Worm (Caenorhabditis elegans): Measurements from ENCODE around the gene H14A12.3.

DNA sequence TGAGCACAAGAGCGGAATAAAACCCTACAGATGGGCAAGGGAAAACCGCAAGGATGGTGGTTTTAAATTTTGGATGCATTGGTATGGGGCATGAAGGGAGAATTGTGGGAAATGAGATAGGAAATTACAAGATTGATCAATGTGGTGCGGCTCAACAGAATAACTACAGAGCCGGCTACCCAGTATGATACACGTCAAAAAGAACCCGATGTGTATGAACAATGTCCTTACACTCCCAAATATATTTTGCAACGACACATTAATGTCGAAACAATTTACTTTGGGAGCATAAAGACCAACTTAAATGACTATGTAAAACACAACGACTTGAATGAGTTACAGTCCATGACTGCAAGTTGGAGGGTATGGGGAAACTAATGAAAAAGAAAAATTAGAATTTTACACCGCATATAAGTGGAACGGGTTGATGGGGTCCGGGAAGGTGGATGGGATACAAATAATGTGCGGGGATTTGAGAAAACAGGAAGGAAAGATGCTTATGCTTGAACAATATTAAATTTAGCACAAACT, 32.1 kb downstream of the H14A12.3 start:
- TF ChIP-seq ama-1 (optimal IDR thresholded peaks at IDR 0.05) (no peak), ceh-24 (tag; optimal IDR thresholded peaks at IDR 0.05) (no peak), sox-4 (tag; optimal IDR thresholded peaks at IDR 0.05) (no peak), nhr-11 (tag; optimal IDR thresholded peaks at IDR 0.05) (no peak), hlh-15 (tag; optimal IDR thresholded peaks at IDR 0.05) (no peak), fkh-10 (GFP tag; optimal IDR thresholded peaks at IDR 0.05) (no peak), K09A11.1 (tag; optimal IDR thresholded peaks at IDR 0.05; ENCODE audit: insufficient read depth) (no peak), dve-1 (tag; optimal IDR thresholded peaks at IDR 0.05) (no peak), pha-4 (tag; optimal IDR thresholded peaks at IDR 0.05) (no peak), pqm-1 (tag; optimal IDR thresholded peaks at IDR 0.05) (no peak), eyg-1 (tag; optimal IDR thresholded peaks at IDR 0.05) (no peak), C38D4.7 (GFP tag; optimal IDR thresholded peaks at IDR 0.05) (no peak), sox-2 (GFP tag; IDR thresholded peaks at IDR 0.05) (no peak)

All from whole organism, late embryonic.